Fruit fly (Drosophila melanogaster): ENCODE data around the gene CG8565.

CG8565 gene

DNA sequence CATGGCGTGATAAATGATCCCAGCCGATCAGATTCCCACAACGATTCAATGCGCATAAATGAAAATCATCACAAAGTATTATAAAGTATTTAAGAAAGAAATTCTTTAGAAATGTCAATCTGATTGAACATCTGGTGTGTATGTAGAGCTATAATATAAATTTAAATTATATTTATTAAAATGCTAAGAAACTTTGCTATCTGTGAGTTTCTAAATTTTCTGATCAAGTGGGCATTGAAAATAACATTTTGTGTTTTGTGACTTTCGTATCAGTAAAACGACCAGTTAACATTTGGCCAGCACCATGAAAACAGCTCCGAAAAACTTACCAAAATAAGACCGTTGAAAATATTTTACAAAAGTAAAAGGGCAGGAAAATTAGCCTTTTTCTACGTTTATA, at the start of gene CG8565:
TSS of gene CG8565 (plus strand) at position 301 of the 400 bp plus-strand sequence.
- TF ChIP-seq CG16779 (tag; optimal IDR thresholded peaks at IDR 0.05) (no peak), pdm3 (GFP tag; optimal IDR thresholded peaks at IDR 0.05) (no peak), Ets96B (tag; optimal IDR thresholded peaks at IDR 0.05) (no peak), CG11902 (GFP tag; optimal IDR thresholded peaks at IDR 0.05) (no peak), Smox (GFP tag; optimal IDR thresholded peaks at IDR 0.05) (no peak), CG6792 (GFP tag; optimal IDR thresholded peaks at IDR 0.05) (no peak), dsx (GFP tag; optimal IDR thresholded peaks at IDR 0.05; ENCODE audit: poor library complexity, severe bottlenecking) (no peak), spab (GFP tag; optimal IDR thresholded peaks at IDR 0.05) (no peak), acj6 (GFP tag; optimal IDR thresholded peaks at IDR 0.05) (no peak), Hr4 (GFP tag; optimal IDR thresholded peaks at IDR 0.05) (no peak), CG6808 (GFP tag; optimal IDR thresholded peaks at IDR 0.05) (no peak), net (GFP tag; optimal IDR thresholded peaks at IDR 0.05) (no peak), Lpt (GFP tag; optimal IDR thresholded peaks at IDR 0.05) (no peak), CG15336 (GFP tag; IDR thresholded peaks at IDR 0.05) (no peak), CG7368 (GFP tag; optimal IDR thresholded peaks at IDR 0.05) (no peak), Blimp-1 (GFP tag; optimal IDR thresholded peaks at IDR 0.05) (no peak), CG31627 (GFP tag; optimal IDR thresholded peaks at IDR 0.05) (no peak)

DNA sequence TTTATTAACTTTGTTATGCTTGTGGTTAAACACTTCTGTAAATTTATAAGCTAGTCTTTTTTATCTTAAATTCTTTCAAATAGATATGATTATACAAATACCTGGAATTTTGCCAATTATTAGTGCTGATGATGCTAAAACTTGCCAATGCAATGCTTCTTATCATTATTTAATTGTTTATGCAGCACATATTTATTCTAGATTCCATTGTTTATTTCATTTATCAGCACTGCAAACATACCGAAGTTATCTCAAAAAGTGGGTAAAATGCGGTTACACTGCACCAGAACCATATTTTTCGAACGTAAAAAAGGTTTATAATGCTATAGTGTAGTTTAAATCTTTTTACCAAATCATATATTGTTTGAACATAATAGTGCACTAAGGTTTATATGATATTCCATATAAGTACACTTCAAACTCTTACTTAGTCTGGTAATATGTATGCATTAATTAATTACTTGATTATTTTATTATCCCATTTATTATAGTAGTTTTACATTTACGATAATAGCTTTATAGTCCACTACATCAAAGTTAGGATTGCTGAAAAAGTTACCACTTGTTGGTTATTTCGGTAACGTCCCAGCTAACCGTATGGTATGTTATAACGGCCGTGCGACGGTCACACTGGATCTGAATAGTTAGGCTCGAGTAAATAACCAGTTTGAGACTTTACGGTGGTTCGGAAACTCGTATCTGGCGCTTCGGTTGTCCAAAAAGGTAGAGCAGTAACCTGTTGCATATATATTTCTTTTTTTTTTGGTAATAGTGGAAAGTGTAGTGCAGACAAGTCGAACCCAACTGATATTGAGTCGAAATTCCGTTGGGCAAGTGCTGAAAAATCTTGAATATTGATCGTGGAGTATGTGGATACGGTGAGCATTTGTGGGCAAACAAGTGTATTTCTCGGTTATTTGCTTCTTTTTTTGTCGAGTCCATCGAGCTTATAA, 49.1 kb upstream of the CG8565 start, which contains the start of gene Rhp:
TSS of gene Rhp (plus strand) at position 663 of the 953 bp plus-strand sequence.
- peak; percentile 34 for TF ChIP-seq Blimp-1 (GFP tag; optimal IDR thresholded peaks at IDR 0.05)
- TF ChIP-seq Lpt (GFP tag; optimal IDR thresholded peaks at IDR 0.05), result no peak
- TF ChIP-seq CG6163 (GFP tag; IDR thresholded peaks at IDR 0.05), result peak; percentile 34; the same call in 2 of the 3 replicates
- TF ChIP-seq fd85E (GFP tag; optimal IDR thresholded peaks at IDR 0.05), result peak; percentile 34
- TF ChIP-seq pdm3 (GFP tag; optimal IDR thresholded peaks at IDR 0.05), result peak; percentile 60
- TF ChIP-seq CG32006 (GFP tag; optimal IDR thresholded peaks at IDR 0.05), result no peak
- TF ChIP-seq acj6 (GFP tag; optimal IDR thresholded peaks at IDR 0.05), result peak; percentile 46
- TF ChIP-seq Gug (GFP tag; IDR thresholded peaks at IDR 0.05), result no peak
- peak; percentile 29; the same call in 1 of the 3 replicates for TF ChIP-seq CG8119 (GFP tag; IDR thresholded peaks at IDR 0.05)
- TF ChIP-seq CG34406 (GFP tag; optimal IDR thresholded peaks at IDR 0.05), result peak; percentile 60
- TF ChIP-seq Sox102F (GFP tag; optimal IDR thresholded peaks at IDR 0.05), result no peak
- peak; percentile 56 for TF ChIP-seq Smox (GFP tag; optimal IDR thresholded peaks at IDR 0.05)
- TF ChIP-seq spab (GFP tag; optimal IDR thresholded peaks at IDR 0.05), result no peak
- TF ChIP-seq CG4318 (GFP tag; optimal IDR thresholded peaks at IDR 0.05), result no peak
- TF ChIP-seq CG3032 (tag; optimal IDR thresholded peaks at IDR 0.05), result peak; percentile 48
- TF ChIP-seq ss (GFP tag; optimal IDR thresholded peaks at IDR 0.05), result peak in 1 of 2 experiments; percentile 65
- TF ChIP-seq achi (GFP tag; optimal IDR thresholded peaks at IDR 0.05), result peak; percentile 31
- peak; percentile 55 for TF ChIP-seq CG1621 (tag; optimal IDR thresholded peaks at IDR 0.05)
- TF ChIP-seq OdsH (GFP tag; optimal IDR thresholded peaks at IDR 0.05), result peak; percentile 56
- peak; percentile 83 for TF ChIP-seq CG6854 (GFP tag; optimal IDR thresholded peaks at IDR 0.05)
- TF ChIP-seq Sox14 (GFP tag; optimal IDR thresholded peaks at IDR 0.05), result no peak
- TF ChIP-seq Hr39 (GFP tag; optimal IDR thresholded peaks at IDR 0.05), result no peak
- TF ChIP-seq CG16779 (tag; optimal IDR thresholded peaks at IDR 0.05), result no peak
- peak; percentile 40 for TF ChIP-seq Eip75B (GFP tag; optimal IDR thresholded peaks at IDR 0.05)
- no peak for TF ChIP-seq Met (GFP tag; optimal IDR thresholded peaks at IDR 0.05)
- no peak for TF ChIP-seq CG11902 (GFP tag; optimal IDR thresholded peaks at IDR 0.05)
- TF ChIP-seq CG11294 (GFP tag; IDR thresholded peaks at IDR 0.05), result no peak
- TF ChIP-seq dsx (GFP tag; optimal IDR thresholded peaks at IDR 0.05; ENCODE audit: poor library complexity, severe bottlenecking), result peak; percentile 47
- TF ChIP-seq Eip78C (GFP tag), result peak; percentile 43
- TF ChIP-seq fd59A (GFP tag; optimal IDR thresholded peaks at IDR 0.05), result no peak
- TF ChIP-seq CG11762 (GFP tag; optimal IDR thresholded peaks at IDR 0.05; ENCODE audit: insufficient read depth), result peak; percentile 47
- TF ChIP-seq Ets96B (tag; optimal IDR thresholded peaks at IDR 0.05), result no peak
- no peak for TF ChIP-seq CG31627 (GFP tag; optimal IDR thresholded peaks at IDR 0.05)
- peak; percentile 40 for TF ChIP-seq lz (GFP tag; optimal IDR thresholded peaks at IDR 0.05)
- no peak for TF ChIP-seq Sox15 (GFP tag; optimal IDR thresholded peaks at IDR 0.05)
- peak; percentile 54 for TF ChIP-seq esn (GFP tag; optimal IDR thresholded peaks at IDR 0.05)
- TF ChIP-seq CG7368 (GFP tag; optimal IDR thresholded peaks at IDR 0.05), result peak; percentile 74
- no peak for TF ChIP-seq Ets21C (GFP tag; optimal IDR thresholded peaks at IDR 0.05)
- TF ChIP-seq topi (GFP tag; optimal IDR thresholded peaks at IDR 0.05), result peak; percentile 46
- TF ChIP-seq Hr4 (GFP tag; optimal IDR thresholded peaks at IDR 0.05), result no peak
- TF ChIP-seq Hr38 (GFP tag; optimal IDR thresholded peaks at IDR 0.05), result no peak
